Worm (Caenorhabditis elegans): ENCODE results near the gene fbxc-51.

ce11 chrII:901632-902031 is 33.0 kb downstream of the fbxc-51 start, which contains the start of gene T07D3.2:
- no peak for TF ChIP-seq unc-3 (GFP tag; conservative IDR thresholded peaks at IDR 0.05)
- TF ChIP-seq unc-3 (tag; optimal IDR thresholded peaks at IDR 0.05), result no peak
- no peak for TF ChIP-seq fkh-10 (GFP tag; optimal IDR thresholded peaks at IDR 0.05)
- no peak for TF ChIP-seq pha-4 (tag; optimal IDR thresholded peaks at IDR 0.05)
- TF ChIP-seq ama-1 (optimal IDR thresholded peaks at IDR 0.05), result no peak
- TF ChIP-seq sox-4 (tag; optimal IDR thresholded peaks at IDR 0.05), result no peak
- no peak for TF ChIP-seq pag-3 (tag; optimal IDR thresholded peaks at IDR 0.05; ENCODE audit: borderline replicate concordance)

All from whole organism, late embryonic.